Fruit fly (Drosophila melanogaster) Kc167 (cell line): ENCODE data around the gene sinu.

Source experiments
- Myc ChIP-seq: fragments of >200 bp; optimal IDR thresholded peaks from 2 replicates; lab custom pipeline; 2017; ENCODE audit warnings: missing external identifiers
- Sin3A ChIP-seq: fragments of >200 bp; optimal IDR thresholded peaks from 2 replicates; lab custom pipeline; 2018; ENCODE audit warnings: missing external identifiers
- h ChIP-seq: fragments of >200 bp; optimal IDR thresholded peaks from 3 replicates; lab custom pipeline; 2018; ENCODE audit warnings: missing external identifiers
- insv ChIP-seq: fragments of >200 bp; optimal IDR thresholded peaks from 3 replicates; lab custom pipeline; 2018; ENCODE audit warnings: missing external identifiers
- psq ChIP-seq: fragments of >200 bp; optimal IDR thresholded peaks from 2 replicates; lab custom pipeline; 2017; ENCODE audit warnings: missing external identifiers
- ttk ChIP-seq: sonication (Bioruptor generic); optimal IDR thresholded peaks from 2 replicates; lab custom pipeline; 2017; ENCODE audit warnings: missing external identifiers

sinu gene

dm6 chr3L:5563309-5564182 is 2.1 kb upstream of the sinu start, which contains the start of the genes ScsbetaG and Sras:
TSS of gene ScsbetaG (minus strand) at chr3L:5563691.
TSS of gene Sras (plus strand) at chr3L:5563774.
- TF ChIP-seq h (lab: Kevin White, UChicago): no peak
- TF ChIP-seq insv: no peak
- no peak for TF ChIP-seq Myc (lab: Kevin White, UChicago)
- TF ChIP-seq psq (lab: Kevin White, UChicago): no peak
- TF ChIP-seq Sin3A (lab: Kevin White, UChicago): no peak
- no peak for TF ChIP-seq ttk (lab: Kevin White, UChicago)

- no peak for TF ChIP-seq Myc (lab: Kevin White, UChicago)
- no peak for TF ChIP-seq Sin3A (lab: Kevin White, UChicago)
- TF ChIP-seq h (lab: Kevin White, UChicago): no peak
- TF ChIP-seq ttk (lab: Kevin White, UChicago): no peak
- no peak for TF ChIP-seq insv
- no peak for TF ChIP-seq psq (lab: Kevin White, UChicago)
Observed at dm6 chr3L:5562584-5562983, 1.2 kb upstream of the sinu start.

dm6 chr3L:5556195-5556594 is 5.2 kb downstream of the sinu start:
- TF ChIP-seq Myc (lab: Kevin White, UChicago) (no peak), psq (lab: Kevin White, UChicago) (no peak)

dm6 chr3L:5554377-5554776 is 7.0 kb downstream of the sinu start:
- TF ChIP-seq insv (no peak), Sin3A (lab: Kevin White, UChicago) (no peak), psq (lab: Kevin White, UChicago) (no peak), h (lab: Kevin White, UChicago) (no peak), ttk (lab: Kevin White, UChicago) (no peak), Myc (lab: Kevin White, UChicago) (no peak)

dm6 chr3L:5553717-5554116 is 7.7 kb downstream of the sinu start:
- no peak for TF ChIP-seq Myc (lab: Kevin White, UChicago)
- no peak for TF ChIP-seq Sin3A (lab: Kevin White, UChicago)

- TF ChIP-seq Sin3A (lab: Kevin White, UChicago) (no peak), Myc (lab: Kevin White, UChicago) (no peak), ttk (lab: Kevin White, UChicago) (no peak), psq (lab: Kevin White, UChicago) (no peak), insv (no peak), h (lab: Kevin White, UChicago) (no peak)
Observed at dm6 chr3L:5551087-5551486, 10.3 kb downstream of the sinu start, which contains the start of gene frm. TSS of gene frm (minus strand) at chr3L:5551159.

- TF ChIP-seq psq (lab: Kevin White, UChicago): no peak
- TF ChIP-seq h (lab: Kevin White, UChicago): no peak
- TF ChIP-seq Sin3A (lab: Kevin White, UChicago): no peak
- TF ChIP-seq ttk (lab: Kevin White, UChicago): no peak
- TF ChIP-seq Myc (lab: Kevin White, UChicago): no peak
- TF ChIP-seq insv: no peak
Observed at dm6 chr3L:5548524-5549084, 12.8 kb downstream of the sinu start.

- TF ChIP-seq psq (lab: Kevin White, UChicago): no peak
- no peak for TF ChIP-seq insv
- no peak for TF ChIP-seq h (lab: Kevin White, UChicago)
- no peak for TF ChIP-seq ttk (lab: Kevin White, UChicago)
- TF ChIP-seq Sin3A (lab: Kevin White, UChicago): no peak
- TF ChIP-seq Myc (lab: Kevin White, UChicago): no peak
Observed at dm6 chr3L:5542772-5543371, 18.5 kb downstream of the sinu start.

dm6 chr3L:5540637-5541241 is 20.7 kb downstream of the sinu start:
- TF ChIP-seq insv (no peak), Myc (lab: Kevin White, UChicago) (no peak), ttk (lab: Kevin White, UChicago) (no peak)

dm6 chr3L:5535659-5536058 is 25.7 kb downstream of the sinu start, which contains the start of gene CG13285:
TSS of gene CG13285 (minus strand) at chr3L:5535759.
- TF ChIP-seq ttk (lab: Kevin White, UChicago) (no peak), Sin3A (lab: Kevin White, UChicago) (no peak), insv (no peak), psq (lab: Kevin White, UChicago) (no peak), h (lab: Kevin White, UChicago) (no peak), Myc (lab: Kevin White, UChicago) (no peak)

dm6 chr3L:5534253-5534652 is 27.1 kb downstream of the sinu start:
- no peak for TF ChIP-seq ttk (lab: Kevin White, UChicago)
- no peak for TF ChIP-seq psq (lab: Kevin White, UChicago)
- TF ChIP-seq h (lab: Kevin White, UChicago): no peak
- TF ChIP-seq Myc (lab: Kevin White, UChicago): no peak
- no peak for TF ChIP-seq Sin3A (lab: Kevin White, UChicago)
- no peak for TF ChIP-seq insv
